Fruit fly (Drosophila melanogaster): ENCODE data around the gene CG1503.

CG1503 gene

dm6 chrX:21106269-21106668, at the start of gene CG1503:
Gene CG1503 (minus strand): TSS chrX:21106369.
- TF ChIP-seq pan (optimal IDR thresholded peaks at IDR 0.05) (no peak), usp (GFP tag; optimal IDR thresholded peaks at IDR 0.05) (no peak), Dll (optimal IDR thresholded peaks at IDR 0.05) (no peak), EcR (GFP tag; optimal IDR thresholded peaks at IDR 0.05) (no peak), psq (optimal IDR thresholded peaks at IDR 0.05) (no peak), CG8478 (optimal IDR thresholded peaks at IDR 0.05) (no peak)

dm6 chrX:21146941-21147340, 40.8 kb upstream of the CG1503 start, which contains the start of gene CG45154:
Gene CG45154 (minus strand): TSS chrX:21147041.
- TF ChIP-seq pan (optimal IDR thresholded peaks at IDR 0.05) = no peak
- no peak for TF ChIP-seq EcR (GFP tag; optimal IDR thresholded peaks at IDR 0.05)

dm6 chrX:21127267-21127666, 21.1 kb upstream of the CG1503 start:
- TF ChIP-seq Dll (optimal IDR thresholded peaks at IDR 0.05) = no peak
- TF ChIP-seq pan (optimal IDR thresholded peaks at IDR 0.05) = no peak
- no peak for TF ChIP-seq usp (GFP tag; optimal IDR thresholded peaks at IDR 0.05)
- no peak for TF ChIP-seq EcR (GFP tag; optimal IDR thresholded peaks at IDR 0.05)
- TF ChIP-seq psq (optimal IDR thresholded peaks at IDR 0.05) = no peak
- TF ChIP-seq CG8478 (optimal IDR thresholded peaks at IDR 0.05) = no peak

dm6 chrX:21126790-21127189, 20.6 kb upstream of the CG1503 start:
- no peak for TF ChIP-seq CG8478 (optimal IDR thresholded peaks at IDR 0.05)
- TF ChIP-seq usp (GFP tag; optimal IDR thresholded peaks at IDR 0.05) = no peak
- no peak for TF ChIP-seq psq (optimal IDR thresholded peaks at IDR 0.05)
- no peak for TF ChIP-seq EcR (GFP tag; optimal IDR thresholded peaks at IDR 0.05)
- no peak for TF ChIP-seq pan (optimal IDR thresholded peaks at IDR 0.05)
- TF ChIP-seq Dll (optimal IDR thresholded peaks at IDR 0.05) = no peak

dm6 chrX:21125966-21126553, 19.9 kb upstream of the CG1503 start:
- TF ChIP-seq EcR (GFP tag; optimal IDR thresholded peaks at IDR 0.05) (no peak), CG8478 (optimal IDR thresholded peaks at IDR 0.05) (no peak), usp (GFP tag; optimal IDR thresholded peaks at IDR 0.05) (no peak), psq (optimal IDR thresholded peaks at IDR 0.05) (no peak), Dll (optimal IDR thresholded peaks at IDR 0.05) (no peak), pan (optimal IDR thresholded peaks at IDR 0.05) (no peak)

- TF ChIP-seq psq (optimal IDR thresholded peaks at IDR 0.05) (no peak), CG8478 (optimal IDR thresholded peaks at IDR 0.05) (no peak), usp (GFP tag; optimal IDR thresholded peaks at IDR 0.05) (no peak), EcR (GFP tag; optimal IDR thresholded peaks at IDR 0.05) (no peak), pan (optimal IDR thresholded peaks at IDR 0.05) (no peak), Dll (optimal IDR thresholded peaks at IDR 0.05) (no peak)
These were observed 18.0 kb upstream of the CG1503 start for dm6 chrX:21124176-21124575.

dm6 chrX:21123499-21123898, 17.3 kb upstream of the CG1503 start, which contains the start of gene ldd:
Gene ldd (plus strand): TSS chrX:21123634.
- TF ChIP-seq pan (optimal IDR thresholded peaks at IDR 0.05) (no peak), usp (GFP tag; optimal IDR thresholded peaks at IDR 0.05) (no peak), EcR (GFP tag; optimal IDR thresholded peaks at IDR 0.05) (no peak), CG8478 (optimal IDR thresholded peaks at IDR 0.05) (no peak), psq (optimal IDR thresholded peaks at IDR 0.05) (no peak), Dll (optimal IDR thresholded peaks at IDR 0.05) (no peak)

- TF ChIP-seq EcR (GFP tag; optimal IDR thresholded peaks at IDR 0.05) (no peak), Dll (optimal IDR thresholded peaks at IDR 0.05) (no peak)
These were observed 10.8 kb upstream of the CG1503 start, which contains the start of the genes unc and CG15445 for dm6 chrX:21116864-21117464. Gene unc (minus strand): TSS chrX:21116914. Gene CG15445 (plus strand): TSS chrX:21117159.

dm6 chrX:21102106-21102505, 4.1 kb downstream of the CG1503 start, which contains the start of gene CG15446:
Gene CG15446 (minus strand): TSS chrX:21102206.
- TF ChIP-seq EcR (GFP tag; optimal IDR thresholded peaks at IDR 0.05) (no peak), pan (optimal IDR thresholded peaks at IDR 0.05) (no peak), Dll (optimal IDR thresholded peaks at IDR 0.05) (no peak), usp (GFP tag; optimal IDR thresholded peaks at IDR 0.05) (no peak), psq (optimal IDR thresholded peaks at IDR 0.05) (no peak), CG8478 (optimal IDR thresholded peaks at IDR 0.05) (no peak)

dm6 chrX:21093544-21093943, 12.6 kb downstream of the CG1503 start, which contains the start of gene stg1:
Gene stg1 (plus strand): TSS chrX:21093844.
- TF ChIP-seq CG8478 (optimal IDR thresholded peaks at IDR 0.05) (no peak), EcR (GFP tag; optimal IDR thresholded peaks at IDR 0.05) (no peak), usp (GFP tag; optimal IDR thresholded peaks at IDR 0.05) (no peak), pan (optimal IDR thresholded peaks at IDR 0.05) (no peak), psq (optimal IDR thresholded peaks at IDR 0.05) (no peak), Dll (optimal IDR thresholded peaks at IDR 0.05) (no peak)

- TF ChIP-seq Dll (optimal IDR thresholded peaks at IDR 0.05) = no peak
- TF ChIP-seq EcR (GFP tag; optimal IDR thresholded peaks at IDR 0.05) = no peak
- no peak for TF ChIP-seq pan (optimal IDR thresholded peaks at IDR 0.05)
- no peak for TF ChIP-seq psq (optimal IDR thresholded peaks at IDR 0.05)
- TF ChIP-seq usp (GFP tag; optimal IDR thresholded peaks at IDR 0.05) = no peak
- TF ChIP-seq CG8478 (optimal IDR thresholded peaks at IDR 0.05) = no peak
These were observed 22.9 kb downstream of the CG1503 start for dm6 chrX:21083246-21083645.

- TF ChIP-seq EcR (GFP tag; optimal IDR thresholded peaks at IDR 0.05) = no peak
- no peak for TF ChIP-seq Dll (optimal IDR thresholded peaks at IDR 0.05)
- no peak for TF ChIP-seq pan (optimal IDR thresholded peaks at IDR 0.05)
These were observed 25.8 kb downstream of the CG1503 start for dm6 chrX:21080335-21080734.

- TF ChIP-seq usp (GFP tag; optimal IDR thresholded peaks at IDR 0.05) (no peak), EcR (GFP tag; optimal IDR thresholded peaks at IDR 0.05) (no peak), psq (optimal IDR thresholded peaks at IDR 0.05) (no peak), CG8478 (optimal IDR thresholded peaks at IDR 0.05) (no peak), pan (optimal IDR thresholded peaks at IDR 0.05) (no peak), Dll (optimal IDR thresholded peaks at IDR 0.05) (no peak)
These were observed 31.9 kb downstream of the CG1503 start for dm6 chrX:21074329-21074708.

All from whole organism.